Worm (Caenorhabditis elegans) whole organism, L4 larva: Measurements from ENCODE around the gene F36D4.1.

ENCODE experiments used
- aly-2 ChIP-seq: sonication (generic microtip); optimal IDR thresholded peaks from 2 replicates; lab custom pipeline; 2018; ENCODE audit warnings: missing biosample characterization, missing genetic modification characterization
- nhr-28 ChIP-seq: fragments of 150-350 bp; optimal IDR thresholded peaks from 2 replicates; lab custom pipeline; 2014; ENCODE audit warnings: missing biosample characterization, missing genetic modification characterization

DNA sequence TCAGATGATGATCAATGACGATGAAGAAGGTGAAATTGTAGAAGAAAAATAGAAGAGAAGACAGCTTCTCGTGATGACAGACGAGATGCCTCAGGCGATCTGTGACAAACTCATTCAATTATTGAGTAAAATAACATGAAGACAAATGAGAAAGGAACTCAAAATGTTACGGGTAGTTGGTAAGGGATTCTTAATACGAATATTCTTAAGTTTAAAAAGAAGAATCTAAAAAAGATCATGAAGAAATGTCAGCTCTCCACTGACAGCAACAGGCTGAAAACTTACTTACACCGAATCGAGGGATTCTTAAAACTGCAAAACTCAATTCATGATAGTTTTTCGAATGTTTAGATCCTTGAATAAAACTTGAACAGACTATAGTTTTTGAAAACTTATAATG lies 2.2 kb upstream of the F36D4.1 start, which contains the start of gene F36D4.4:
- TF ChIP-seq nhr-28 (no peak), aly-2 (tag; lab: Kevin White, UChicago) (no peak)
